Fruit fly (Drosophila melanogaster): Measurements from ENCODE around the gene CG17746.

The CG17746 gene

DNA sequence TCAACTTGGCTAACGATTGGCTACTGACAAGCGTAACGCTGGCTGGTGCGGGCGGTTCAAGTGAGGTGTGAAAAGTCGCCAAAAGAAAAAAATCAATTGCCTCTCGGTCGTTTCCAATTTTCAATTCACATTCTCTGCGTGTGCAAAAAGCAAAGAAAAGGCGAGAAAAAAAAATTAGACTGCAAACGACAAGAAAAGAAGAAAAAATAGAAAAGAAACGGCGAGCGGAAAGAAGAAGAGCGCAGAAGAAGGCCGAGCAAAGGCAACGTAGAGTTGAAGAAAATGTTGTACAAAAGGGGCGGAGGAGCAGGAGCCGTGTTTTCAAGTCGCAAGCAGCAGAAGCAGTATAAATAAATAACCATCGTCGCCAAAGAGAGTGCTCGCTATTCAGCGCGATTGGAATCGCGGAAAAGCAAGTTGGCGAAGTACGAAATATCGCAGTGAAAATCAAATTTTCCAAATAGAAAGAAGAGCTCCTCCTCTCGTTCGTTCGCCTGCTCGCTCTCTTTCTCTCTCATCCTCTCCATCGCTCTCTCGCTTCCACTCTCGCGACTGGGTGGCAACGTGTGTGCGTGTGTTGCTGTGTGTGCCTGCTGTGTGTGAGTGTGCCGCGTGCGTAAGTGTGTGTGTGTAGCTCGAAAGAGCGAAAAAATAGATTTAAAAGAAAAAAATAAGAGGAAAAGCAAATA, 13.5 kb downstream of the CG17746 start (continued):
- TF ChIP-seq Blimp-1 (GFP tag; optimal IDR thresholded peaks at IDR 0.05): no peak
- no peak for TF ChIP-seq slou (GFP tag; optimal IDR thresholded peaks at IDR 0.05)
- 0 out of 2 replicates have a peak, but pooled peaks have one; percentile 21 for TF ChIP-seq unc-4 (GFP tag; IDR thresholded peaks at IDR 0.05; ENCODE audit: partially characterized antibody)
- peak; percentile 41 for TF ChIP-seq nerfin-1 (tag; optimal IDR thresholded peaks at IDR 0.05)
- TF ChIP-seq YL-1 (GFP tag; optimal IDR thresholded peaks at IDR 0.05): peak; percentile 8
- no peak for TF ChIP-seq hth (optimal IDR thresholded peaks at IDR 0.05)
- no peak for TF ChIP-seq Max (GFP tag; optimal IDR thresholded peaks at IDR 0.05)
- peak; percentile 22 for TF ChIP-seq Med (GFP tag)
- no peak for TF ChIP-seq danr (GFP tag; IDR thresholded peaks at IDR 0.05)
- TF ChIP-seq B-H2 (GFP tag; optimal IDR thresholded peaks at IDR 0.05): peak; percentile 14
- TF ChIP-seq Adf1 (GFP tag; IDR thresholded peaks at IDR 0.05): peak; percentile 32; the same call in 1 of the 2 replicates
- no peak for TF ChIP-seq CG4404 (GFP tag; IDR thresholded peaks at IDR 0.05)
- TF ChIP-seq cas (GFP tag; IDR thresholded peaks at IDR 0.05): no peak
- no peak for TF ChIP-seq CG15601 (tag; optimal IDR thresholded peaks at IDR 0.05)
- TF ChIP-seq bsh (GFP tag; optimal IDR thresholded peaks at IDR 0.05): peak in 1 of 2 experiments; percentile 48
- no peak for TF ChIP-seq CG13424 (tag; optimal IDR thresholded peaks at IDR 0.05)
- TF ChIP-seq Rx (GFP tag; IDR thresholded peaks at IDR 0.05): no peak
- no peak for TF ChIP-seq CG14965 (GFP tag; optimal IDR thresholded peaks at IDR 0.05; ENCODE audit: borderline replicate concordance)
- TF ChIP-seq BtbVII (GFP tag; optimal IDR thresholded peaks at IDR 0.05): peak; percentile 51
- TF ChIP-seq pzg (GFP tag; optimal IDR thresholded peaks at IDR 0.05): peak; percentile 7
- peak; percentile 90 for TF ChIP-seq CG8478 (optimal IDR thresholded peaks at IDR 0.05)
- no peak for TF ChIP-seq B-H1 (GFP tag; IDR thresholded peaks at IDR 0.05)
- TF ChIP-seq cg (GFP tag; optimal IDR thresholded peaks at IDR 0.05): peak; percentile 100
- TF ChIP-seq E2f1 (GFP tag; IDR thresholded peaks at IDR 0.05): no peak
- TF ChIP-seq CG10267 (tag; optimal IDR thresholded peaks at IDR 0.05): no peak
- no peak for TF ChIP-seq Sox100B (GFP tag; optimal IDR thresholded peaks at IDR 0.05)
- TF ChIP-seq Mrtf (GFP tag; IDR thresholded peaks at IDR 0.05): no peak
- TF ChIP-seq psq (GFP tag; optimal IDR thresholded peaks at IDR 0.05): peak; percentile 18
- TF ChIP-seq nom (GFP tag; optimal IDR thresholded peaks at IDR 0.05): peak; percentile 68
- TF ChIP-seq shn (GFP tag; optimal IDR thresholded peaks at IDR 0.05): no peak
- TF ChIP-seq her (GFP tag; optimal IDR thresholded peaks at IDR 0.05): no peak
- no peak for TF ChIP-seq Mes4 (GFP tag; optimal IDR thresholded peaks at IDR 0.05)
- no peak for TF ChIP-seq Lhr (GFP tag; optimal IDR thresholded peaks at IDR 0.05)
- TF ChIP-seq en (GFP tag; optimal IDR thresholded peaks at IDR 0.05): no peak
- no peak for TF ChIP-seq CG10654 (GFP tag; optimal IDR thresholded peaks at IDR 0.05)
- TF ChIP-seq fd64A (GFP tag; optimal IDR thresholded peaks at IDR 0.05): no peak
- TF ChIP-seq Abd-B (GFP tag; optimal IDR thresholded peaks at IDR 0.05): no peak
- no peak for TF ChIP-seq CG5180 (GFP tag; optimal IDR thresholded peaks at IDR 0.05)
- TF ChIP-seq chn (GFP tag; optimal IDR thresholded peaks at IDR 0.05): peak; percentile 26
- TF ChIP-seq NFAT (GFP tag; IDR thresholded peaks at IDR 0.05): no peak
- TF ChIP-seq CG18262 (tag; optimal IDR thresholded peaks at IDR 0.05): no peak
- TF ChIP-seq CG17361 (GFP tag; IDR thresholded peaks at IDR 0.05): no peak
- TF ChIP-seq HmgD (GFP tag; optimal IDR thresholded peaks at IDR 0.05): peak; percentile 16
- no peak for TF ChIP-seq Chrac-16 (GFP tag; optimal IDR thresholded peaks at IDR 0.05)
- peak; percentile 50; the same call in 1 of the 2 replicates for TF ChIP-seq Atf6 (GFP tag; IDR thresholded peaks at IDR 0.05)
- no peak for TF ChIP-seq CG1792 (GFP tag; optimal IDR thresholded peaks at IDR 0.05)
- no peak for TF ChIP-seq trem (tag; optimal IDR thresholded peaks at IDR 0.05)
- TF ChIP-seq stwl (tag; optimal IDR thresholded peaks at IDR 0.05): no peak
- no peak for TF ChIP-seq pnt (GFP tag; optimal IDR thresholded peaks at IDR 0.05)
- TF ChIP-seq Dbx (GFP tag; IDR thresholded peaks at IDR 0.05): 0 out of 3 replicates have a peak, but pooled peaks have one; percentile 13
- no peak for TF ChIP-seq Kr (GFP tag; optimal IDR thresholded peaks at IDR 0.05)

Measured in whole organism, embryonic.